Worm (Caenorhabditis elegans) whole organism, L4/young adult: ENCODE results near the gene miz-1.
A peak's percentile ranks its signal among the peaks of the same experiment; 100 is the strongest.

Experiments used
- W03F9.2 ChIP-seq: fragments of 150-350 bp; optimal IDR thresholded peaks from 2 replicates; lab custom pipeline; 2014; ENCODE audit warnings: missing biosample characterization, missing genetic modification characterization
- dao-5 ChIP-seq: sonication (generic microtip); optimal IDR thresholded peaks from 2 replicates; lab custom pipeline; 2016; ENCODE audit warnings: missing genotype, missing genetic modification characterization, moderate library complexity, missing compliant biosample characterization
- him-1 ChIP-seq: sonication (generic microtip); optimal IDR thresholded peaks from 2 replicates; lab custom pipeline; 2016; ENCODE audit warnings: missing genotype, missing genetic modification reagents, missing genetic modification characterization, missing compliant biosample characterization

The miz-1 gene

DNA sequence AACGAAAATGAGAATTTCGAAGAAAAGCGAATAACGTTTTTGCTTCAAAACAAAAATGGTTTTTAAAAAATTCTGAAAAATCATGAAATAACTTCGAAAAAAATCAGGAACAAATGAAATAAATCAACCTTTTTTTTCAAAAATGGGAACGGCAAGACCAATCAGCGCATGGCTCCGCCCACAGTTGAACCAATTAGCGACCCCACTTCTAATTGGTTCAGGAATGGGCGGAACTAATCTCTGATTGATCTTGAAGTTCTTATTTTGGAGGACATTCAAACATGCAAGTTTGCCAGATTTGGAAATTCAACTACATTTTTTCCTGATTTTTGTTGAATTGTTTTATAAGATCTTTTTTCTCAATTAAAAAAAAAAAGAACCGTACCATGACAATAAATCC lies 43.7 kb downstream of the miz-1 start:
- TF ChIP-seq him-1 (tag; lab: Kevin White, UChicago), result no peak
- TF ChIP-seq W03F9.2 (tag; lab: Kevin White, UChicago), result no peak
- TF ChIP-seq dao-5, result no peak

DNA sequence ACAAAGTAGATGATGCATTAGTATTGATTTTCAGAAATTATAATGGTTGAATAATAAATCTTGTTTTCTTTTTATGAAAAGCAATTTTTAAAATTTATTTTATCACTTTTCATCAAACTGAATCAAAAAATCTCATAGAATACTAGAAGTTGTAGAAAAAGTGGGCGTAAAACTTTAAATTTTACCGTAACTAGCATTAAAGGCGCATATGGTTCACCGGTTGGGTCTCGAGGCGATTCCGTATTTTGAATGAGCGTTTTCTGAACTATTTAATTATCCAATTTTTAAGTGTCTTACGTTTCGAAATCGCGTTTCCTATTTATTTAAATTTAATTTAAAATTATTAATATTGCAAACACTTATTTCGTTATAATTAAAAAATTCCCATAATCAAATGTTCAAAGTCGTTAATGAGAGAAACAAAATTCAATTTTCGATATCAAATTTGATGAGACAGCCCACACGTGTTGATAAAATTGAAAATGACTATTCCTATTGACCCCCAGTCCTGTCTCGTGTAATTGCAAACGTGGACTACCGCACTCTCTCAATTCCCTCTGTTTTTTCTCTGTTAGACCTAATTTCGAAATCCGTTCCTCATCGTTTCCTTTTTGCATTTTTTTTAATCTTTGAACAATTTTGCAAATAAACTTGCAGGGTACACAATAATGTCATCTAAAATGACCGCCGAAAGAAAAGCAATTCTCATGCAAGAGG lies 46.3 kb downstream of the miz-1 start, which contains the start of the genes T11G6.2 and hars-1:
Gene T11G6.2, minus strand, starts transcription at position 197 of the 717 bp plus-strand sequence.
Gene hars-1, plus strand, starts transcription at position 658 of the 717 bp plus-strand sequence.
- TF ChIP-seq him-1 (tag; lab: Kevin White, UChicago) (no peak), dao-5 (no peak), W03F9.2 (tag; lab: Kevin White, UChicago) (peak; percentile 31)

DNA sequence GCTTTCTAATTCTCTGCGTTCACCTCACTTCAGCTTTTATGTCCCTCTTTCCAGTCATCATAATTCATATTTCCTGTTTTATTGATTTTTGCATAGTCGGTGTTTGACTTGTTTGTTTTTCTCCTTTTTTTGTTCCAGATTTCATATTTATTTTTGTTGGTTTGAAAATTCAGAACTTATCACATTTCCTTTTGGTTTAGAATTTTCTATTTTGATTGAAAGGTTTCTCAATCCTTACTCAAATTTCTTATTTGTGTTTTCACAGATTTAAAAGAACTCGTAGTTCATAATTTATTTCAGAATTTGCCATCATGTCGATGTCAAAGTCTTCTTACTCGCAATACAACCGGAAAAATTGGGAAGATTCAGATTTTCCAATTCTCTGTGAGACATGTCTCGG lies 48.9 kb downstream of the miz-1 start, which contains the start of gene rbm-22:
Gene rbm-22, plus strand, starts transcription at position 301 of the 400 bp plus-strand sequence.
- TF ChIP-seq him-1 (tag; lab: Kevin White, UChicago) (no peak), W03F9.2 (tag; lab: Kevin White, UChicago) (no peak), dao-5 (no peak)

DNA sequence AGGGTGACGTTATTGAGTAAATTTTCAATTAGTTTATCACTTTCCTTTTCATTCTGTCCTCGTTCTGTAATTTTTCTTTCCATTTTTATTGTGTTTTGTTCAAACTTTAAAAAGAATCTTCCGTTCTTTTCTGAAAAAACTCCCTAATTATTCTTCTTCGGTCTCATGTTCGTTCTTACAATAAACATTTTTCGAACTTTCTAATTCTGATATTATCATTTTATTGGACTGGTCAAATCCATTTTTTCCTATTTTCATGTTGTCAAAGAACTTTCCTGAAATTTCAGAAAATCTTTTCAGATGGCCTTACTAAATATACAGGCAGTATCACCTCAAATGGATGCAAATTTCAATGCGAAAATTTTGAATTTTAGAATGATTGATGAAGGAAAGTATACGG lies 51.8 kb downstream of the miz-1 start, which contains the start of gene nish-1:
Gene nish-1, plus strand, starts transcription at position 301 of the 400 bp plus-strand sequence.
- no peak for TF ChIP-seq him-1 (tag; lab: Kevin White, UChicago)

DNA sequence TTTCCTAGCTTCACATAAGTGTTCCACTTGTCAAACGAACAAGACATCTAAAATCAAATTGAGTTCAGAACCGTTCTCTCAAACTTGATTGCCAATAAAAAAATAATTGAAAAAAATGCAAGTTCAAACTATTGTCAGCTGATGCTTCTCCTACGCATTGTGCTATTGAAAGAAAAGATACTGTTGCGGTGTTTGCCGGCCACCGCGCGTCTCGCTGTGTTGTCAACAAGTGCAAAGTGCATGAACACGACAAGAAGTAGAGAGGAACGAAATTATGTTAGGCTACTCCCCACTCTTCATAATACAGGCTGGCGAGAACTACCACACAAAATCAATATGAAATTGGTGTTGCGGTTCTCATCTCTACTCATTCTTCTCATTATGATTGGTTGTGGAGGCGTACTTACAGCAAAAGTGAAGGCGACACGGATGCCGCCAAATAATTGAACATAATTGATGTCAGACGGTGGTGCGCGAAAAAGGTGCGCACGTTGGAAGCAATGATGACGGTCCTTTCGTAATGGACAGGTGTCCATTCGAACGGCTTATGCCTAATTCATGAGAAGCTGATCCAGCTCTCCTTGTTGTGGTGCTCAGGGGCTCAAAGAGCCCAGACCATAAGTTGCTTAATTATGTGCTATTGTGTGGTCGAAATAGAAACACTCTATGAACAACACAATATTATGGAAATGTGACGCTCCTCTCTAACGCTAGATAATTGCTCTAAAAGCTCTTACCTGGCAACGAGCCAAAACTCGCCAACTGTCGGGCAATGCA lies 55.4 kb downstream of the miz-1 start:
- TF ChIP-seq dao-5 (no peak), him-1 (tag; lab: Kevin White, UChicago) (no peak), W03F9.2 (tag; lab: Kevin White, UChicago) (no peak)

DNA sequence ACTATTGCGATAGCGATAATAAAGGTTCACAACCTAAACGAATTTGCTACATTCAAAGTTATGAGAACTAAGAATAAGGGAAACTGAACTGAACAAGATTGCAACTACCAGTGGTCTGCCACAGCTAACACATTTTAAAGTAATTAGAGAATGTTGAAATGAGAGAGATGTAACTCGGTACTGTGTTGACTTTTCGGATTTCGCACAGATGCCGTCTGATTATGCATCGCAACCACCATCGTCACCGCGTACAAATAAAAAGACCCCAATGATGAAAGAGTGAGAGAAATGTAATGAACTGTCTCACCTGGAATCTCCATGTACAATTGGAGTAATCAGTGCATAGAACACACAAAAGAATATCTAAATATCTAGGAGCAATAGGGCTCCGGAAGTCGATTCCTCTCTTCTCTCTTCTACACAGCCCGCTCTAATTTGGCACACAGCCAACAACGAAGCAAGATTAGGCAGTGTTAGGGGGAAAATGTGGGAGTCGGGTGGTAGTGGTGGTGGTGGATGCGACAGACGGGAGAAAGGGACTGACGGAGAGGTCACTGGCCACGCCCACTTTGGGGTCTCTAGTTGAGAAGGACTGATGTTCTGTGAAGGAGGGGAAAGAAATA lies 56.5 kb downstream of the miz-1 start, which contains the start of gene F13E9.11:
Gene F13E9.11, minus strand, starts transcription at position 507 of the 623 bp plus-strand sequence.
- TF ChIP-seq dao-5, result no peak
- no peak for TF ChIP-seq him-1 (tag; lab: Kevin White, UChicago)
- TF ChIP-seq W03F9.2 (tag; lab: Kevin White, UChicago), result no peak

DNA sequence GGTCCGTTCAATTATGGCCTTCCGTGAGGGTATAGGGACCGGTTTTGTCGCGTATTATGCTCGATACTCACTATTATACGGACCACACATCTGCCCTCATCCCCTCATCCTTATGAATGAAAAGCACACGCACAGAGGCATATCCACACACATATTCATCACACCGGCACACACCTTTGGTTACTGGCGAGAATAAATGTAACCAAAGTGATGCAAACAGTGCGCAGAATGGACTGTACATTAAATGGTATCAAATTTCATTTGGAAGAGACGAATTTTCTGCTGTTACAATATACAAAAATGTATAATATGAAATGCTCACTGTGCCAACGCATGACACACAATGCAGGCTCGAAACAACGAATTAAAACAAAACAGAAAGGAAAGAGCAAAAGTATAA lies 57.4 kb downstream of the miz-1 start:
- no peak for TF ChIP-seq him-1 (tag; lab: Kevin White, UChicago)
- no peak for TF ChIP-seq dao-5
- no peak for TF ChIP-seq W03F9.2 (tag; lab: Kevin White, UChicago)

DNA sequence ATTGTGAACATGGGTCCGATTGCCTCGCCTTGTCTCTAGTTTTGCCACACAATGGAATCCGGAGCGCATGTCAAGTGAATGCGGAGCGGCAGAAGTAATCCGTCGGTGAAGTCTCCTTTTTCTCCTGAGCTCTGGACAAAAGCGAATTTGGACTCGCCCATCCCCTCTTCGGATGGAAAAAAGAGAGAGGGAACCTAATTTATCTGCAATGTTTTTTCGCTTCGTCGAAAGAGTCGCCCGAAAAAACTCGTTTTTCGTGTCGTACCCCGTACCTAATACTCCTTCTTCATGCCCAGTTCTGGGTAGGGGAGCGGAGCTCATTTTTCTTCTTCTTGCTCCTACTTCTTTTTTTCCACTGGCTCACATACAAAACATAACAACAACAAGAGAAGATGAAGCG lies 58.0 kb downstream of the miz-1 start:
- TF ChIP-seq him-1 (tag; lab: Kevin White, UChicago) (peak; percentile 1), dao-5 (no peak), W03F9.2 (tag; lab: Kevin White, UChicago) (no peak)

DNA sequence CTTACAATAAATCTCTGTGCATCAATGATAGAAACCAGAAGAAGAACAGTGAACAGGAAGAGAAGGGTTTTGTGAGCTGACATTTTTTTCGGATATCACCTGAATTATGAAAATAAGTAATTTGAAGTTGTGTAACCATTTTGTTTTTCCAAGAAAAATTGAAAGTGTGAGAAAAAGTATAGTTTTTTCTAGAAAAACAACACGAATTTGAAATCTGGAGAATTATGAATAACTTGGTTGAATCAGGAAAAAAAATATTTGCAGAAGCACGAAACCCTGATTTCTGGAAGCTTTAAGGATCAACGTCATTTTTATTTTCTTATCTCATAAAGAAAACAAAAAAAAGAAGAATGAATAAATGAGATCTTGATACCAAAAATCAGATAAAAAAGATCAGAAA lies 62.3 kb downstream of the miz-1 start, which contains the start of gene F13E9.12:
Gene F13E9.12, minus strand, starts transcription at position 101 of the 400 bp plus-strand sequence.
- TF ChIP-seq dao-5 (no peak), W03F9.2 (tag; lab: Kevin White, UChicago) (no peak), him-1 (tag; lab: Kevin White, UChicago) (no peak)
